Fruit fly (Drosophila melanogaster) Kc167 (cell line): ENCODE data around the gene CG43702.

Source experiments
- Myc ChIP-seq: fragments of >200 bp; optimal IDR thresholded peaks from 2 replicates; lab custom pipeline; 2017; ENCODE audit warnings: missing external identifiers
- Sin3A ChIP-seq: fragments of >200 bp; optimal IDR thresholded peaks from 2 replicates; lab custom pipeline; 2018; ENCODE audit warnings: missing external identifiers
- h ChIP-seq: fragments of >200 bp; optimal IDR thresholded peaks from 3 replicates; lab custom pipeline; 2018; ENCODE audit warnings: missing external identifiers
- insv ChIP-seq: fragments of >200 bp; optimal IDR thresholded peaks from 3 replicates; lab custom pipeline; 2018; ENCODE audit warnings: missing external identifiers
- psq ChIP-seq: fragments of >200 bp; optimal IDR thresholded peaks from 2 replicates; lab custom pipeline; 2017; ENCODE audit warnings: missing external identifiers
- ttk ChIP-seq: sonication (Bioruptor generic); optimal IDR thresholded peaks from 2 replicates; lab custom pipeline; 2017; ENCODE audit warnings: missing external identifiers

DNA sequence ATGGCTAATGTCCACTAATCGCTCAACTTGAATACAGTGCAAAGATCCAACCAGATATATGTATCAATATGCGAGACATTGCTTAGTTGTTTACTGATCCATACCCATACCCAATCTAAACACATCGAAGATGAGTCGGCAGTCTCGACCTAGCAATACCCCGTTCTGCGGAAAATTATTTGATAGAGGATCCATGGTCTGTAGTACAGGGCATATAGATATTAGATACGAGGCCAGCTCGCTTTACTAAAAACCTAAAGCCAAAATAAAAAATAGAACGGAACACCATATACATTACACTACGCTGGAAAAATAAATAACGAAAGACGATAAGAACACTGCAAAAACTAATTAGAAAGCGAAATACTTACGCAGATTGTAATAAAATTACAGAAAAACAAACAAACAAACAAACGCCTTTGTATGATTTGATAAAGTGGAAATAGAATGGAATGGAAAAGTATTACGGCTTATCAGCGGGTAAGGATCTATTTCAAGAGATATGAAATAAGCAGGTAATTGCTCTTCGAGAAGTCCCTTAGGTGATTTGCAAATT lies 32.3 kb upstream of the CG43702 start:
- no peak for TF ChIP-seq Sin3A (lab: Kevin White, UChicago)
- no peak for TF ChIP-seq psq (lab: Kevin White, UChicago)
- no peak for TF ChIP-seq insv
- no peak for TF ChIP-seq h
- no peak for TF ChIP-seq Myc (lab: Kevin White, UChicago)
- TF ChIP-seq ttk = no peak
